Fruit fly (Drosophila melanogaster) whole organism, embryonic: ENCODE measurements around the gene CG15431.

Source experiments
- BEAF-32 ChIP-seq: fragments of 200-800 bp; sonication (Bioruptor generic); optimal IDR thresholded peaks from 3 replicates; lab custom pipeline; 2017; ENCODE audit warnings: missing biosample characterization, missing genetic modification characterization, mild to moderate bottlenecking, moderate library complexity, missing genetic modification reagents
- Bgb ChIP-seq: fragments of 200-800 bp; sonication (Bioruptor generic); IDR thresholded peaks from 2 replicates; pipeline ENCODE4 v1.3.6; 2022; ENCODE audit warnings: missing biosample characterization, missing genetic modification characterization; ENCODE audit not compliant: partially characterized antibody
- CG10147 ChIP-seq: fragments of 200-800 bp; sonication (Bioruptor generic); optimal IDR thresholded peaks from 2 replicates; lab custom pipeline; 2019; ENCODE audit warnings: missing biosample characterization, mild to moderate bottlenecking, missing genetic modification characterization, moderate library complexity
- CG10209 ChIP-seq: fragments of 200-800 bp; sonication (Bioruptor generic); optimal IDR thresholded peaks from 3 replicates; lab custom pipeline; 2017; ENCODE audit warnings: missing biosample characterization, mild to moderate bottlenecking, missing genetic modification characterization, missing genetic modification reagents
- CG10267 ChIP-seq: fragments of 200-800 bp; sonication (Bioruptor generic); optimal IDR thresholded peaks from 2 replicates; lab custom pipeline; 2018; ENCODE audit warnings: missing biosample characterization, mild to moderate bottlenecking, missing genetic modification characterization, moderate library complexity
- CG10543 ChIP-seq: fragments of 200-800 bp; sonication (Bioruptor generic); optimal IDR thresholded peaks from 3 replicates; lab custom pipeline; 2017; ENCODE audit warnings: missing biosample characterization, mild to moderate bottlenecking, missing genetic modification characterization, moderate library complexity
- CG10959 ChIP-seq: fragments of 200-800 bp; sonication (Bioruptor generic); IDR thresholded peaks from 2 replicates; pipeline ENCODE4 v1.3.6; 2022; ENCODE audit warnings: missing biosample characterization, missing genetic modification characterization
- CG11504 ChIP-seq: fragments of 200-800 bp; sonication (Bioruptor generic); optimal IDR thresholded peaks from 3 replicates; lab custom pipeline; 2019; ENCODE audit warnings: missing biosample characterization, mild to moderate bottlenecking, missing genetic modification characterization, moderate library complexity
- CG12391 ChIP-seq: fragments of 200-800 bp; sonication (Bioruptor generic); optimal IDR thresholded peaks from 3 replicates; lab custom pipeline; 2018; ENCODE audit warnings: missing biosample characterization, mild to moderate bottlenecking, missing genetic modification characterization, moderate library complexity
- CG13287 ChIP-seq: fragments of 200-800 bp; sonication (Bioruptor generic); IDR thresholded peaks from 2 replicates; pipeline ENCODE4 v1.3.6; 2022; ENCODE audit warnings: missing biosample characterization, missing genetic modification characterization; ENCODE audit not compliant: partially characterized antibody
- CG13624 ChIP-seq: fragments of 200-800 bp; sonication (Bioruptor generic); optimal IDR thresholded peaks from 2 replicates; lab custom pipeline; 2016; ENCODE audit warnings: missing biosample characterization, missing genetic modification characterization
- CG15011 ChIP-seq: fragments of 200-800 bp; sonication (Bioruptor generic); optimal IDR thresholded peaks from 3 replicates; lab custom pipeline; 2018; ENCODE audit warnings: missing biosample characterization, mild to moderate bottlenecking, missing genetic modification characterization
- CG1603 ChIP-seq: fragments of 200-800 bp; sonication (Bioruptor generic); optimal IDR thresholded peaks from 2 replicates; lab custom pipeline; 2019; ENCODE audit warnings: missing biosample characterization, mild to moderate bottlenecking, missing genetic modification characterization, moderate library complexity
- CG16813 ChIP-seq: fragments of 200-800 bp; sonication (Bioruptor generic); IDR thresholded peaks from 3 replicates; pipeline ENCODE4 v1.3.6; 2022; ENCODE audit warnings: missing biosample characterization, missing genetic modification characterization; ENCODE audit not compliant: partially characterized antibody
- CG2120 ChIP-seq: fragments of 200-800 bp; sonication (Bioruptor generic); optimal IDR thresholded peaks from 3 replicates; lab custom pipeline; 2016; ENCODE audit warnings: missing biosample characterization, missing genetic modification characterization
- CG34422 ChIP-seq: fragments of 200-800 bp; sonication (Bioruptor generic); IDR thresholded peaks from 3 replicates; pipeline ENCODE4 v1.3.6; 2022; ENCODE audit warnings: missing biosample characterization, missing genetic modification characterization
- CG6254 ChIP-seq: fragments of 200-800 bp; sonication (Bioruptor generic); optimal IDR thresholded peaks from 3 replicates; lab custom pipeline; 2017; ENCODE audit warnings: mild to moderate bottlenecking, missing biosample characterization, missing genetic modification reagents, missing genetic modification characterization
- CG8089 ChIP-seq: fragments of 200-800 bp; sonication (Bioruptor generic); optimal IDR thresholded peaks from 3 replicates; lab custom pipeline; 2016; ENCODE audit warnings: missing biosample characterization, missing genetic modification characterization
- CG8290 ChIP-seq, 3 experiments: fragments of 200-800 bp; sonication (Bioruptor generic); optimal IDR thresholded peaks; 2 replicates each; lab custom pipeline; 2016 to 2019; ENCODE audit warnings: missing biosample characterization in 3 of 3, missing genetic modification characterization in 3 of 3, mild to moderate bottlenecking in 2 of 3, moderate library complexity in 1 of 3
- Camta ChIP-seq: fragments of 200-800 bp; sonication (Bioruptor generic); optimal IDR thresholded peaks from 2 replicates; lab custom pipeline; 2016; ENCODE audit warnings: missing biosample characterization, missing genetic modification characterization
- CoRest ChIP-seq: fragments of 200-800 bp; sonication (Bioruptor generic); optimal IDR thresholded peaks from 3 replicates; lab custom pipeline; 2018; ENCODE audit warnings: missing biosample characterization, mild to moderate bottlenecking, missing genetic modification characterization, moderate library complexity
- Dad ChIP-seq: fragments of 200-800 bp; sonication (Bioruptor generic); optimal IDR thresholded peaks from 3 replicates; lab custom pipeline; 2016; ENCODE audit warnings: missing biosample characterization, missing genetic modification characterization
- HLH4C ChIP-seq: fragments of 200-800 bp; sonication (Bioruptor generic); IDR thresholded peaks from 3 replicates; pipeline ENCODE4 v1.3.6; 2022; ENCODE audit warnings: missing biosample characterization, missing genetic modification characterization; ENCODE audit not compliant: partially characterized antibody
- HmgD ChIP-seq: fragments of 200-800 bp; sonication (Bioruptor generic); optimal IDR thresholded peaks from 3 replicates; lab custom pipeline; 2016; ENCODE audit warnings: missing biosample characterization, missing genetic modification characterization
- MESR4 ChIP-seq: fragments of 200-800 bp; sonication (Bioruptor generic); optimal IDR thresholded peaks from 2 replicates; lab custom pipeline; 2018; ENCODE audit warnings: missing biosample characterization, mild to moderate bottlenecking, missing genetic modification characterization, moderate library complexity
- Med ChIP-seq: fragments of 200-800 bp; sonication (Bioruptor generic); peaks from one replicate; lab custom pipeline; 2016; ENCODE audit warnings: missing biosample characterization, missing genetic modification characterization, mild to moderate bottlenecking, inconsistent platforms, moderate library complexity
- Nf-YB ChIP-seq: fragments of 200-800 bp; sonication (Bioruptor generic); optimal IDR thresholded peaks from 3 replicates; lab custom pipeline; 2019; ENCODE audit warnings: missing biosample characterization, mild to moderate bottlenecking, missing genetic modification characterization, moderate library complexity
- Scr ChIP-seq: fragments of 200-800 bp; sonication (Bioruptor generic); IDR thresholded peaks from 2 replicates; pipeline ENCODE4 v1.3.6; 2022; ENCODE audit warnings: missing biosample characterization, missing genetic modification characterization; ENCODE audit not compliant: partially characterized antibody
- Sry-δ ChIP-seq: fragments of 200-800 bp; sonication (Bioruptor generic); optimal IDR thresholded peaks from 2 replicates; lab custom pipeline; 2016; ENCODE audit warnings: missing biosample characterization, missing genetic modification characterization
- ac ChIP-seq: fragments of 200-800 bp; sonication (Bioruptor generic); optimal IDR thresholded peaks from 3 replicates; lab custom pipeline; 2017; ENCODE audit warnings: missing biosample characterization, mild to moderate bottlenecking, missing genetic modification characterization
- amos ChIP-seq: fragments of 200-800 bp; sonication (Bioruptor generic); IDR thresholded peaks from 2 replicates; pipeline ENCODE4 v1.3.6; 2022; ENCODE audit warnings: missing biosample characterization, missing genetic modification characterization; ENCODE audit not compliant: partially characterized antibody
- cato ChIP-seq: fragments of 200-800 bp; sonication (Bioruptor generic); optimal IDR thresholded peaks from 2 replicates; lab custom pipeline; 2016; ENCODE audit warnings: missing biosample characterization, missing genetic modification characterization, borderline replicate concordance
- dmrt99B ChIP-seq: fragments of 200-800 bp; sonication (Bioruptor generic); optimal IDR thresholded peaks from 2 replicates; lab custom pipeline; 2018; ENCODE audit warnings: missing biosample characterization, mild to moderate bottlenecking, missing genetic modification characterization, moderate library complexity
- fd3F ChIP-seq: fragments of 200-800 bp; sonication (Bioruptor generic); optimal IDR thresholded peaks from 2 replicates; lab custom pipeline; 2018; ENCODE audit warnings: missing biosample characterization, mild to moderate bottlenecking, missing genetic modification characterization, moderate library complexity
- gcm2 ChIP-seq: fragments of 200-800 bp; sonication (Bioruptor generic); optimal IDR thresholded peaks from 2 replicates; lab custom pipeline; 2016; ENCODE audit warnings: missing biosample characterization, missing genetic modification characterization
- grau ChIP-seq: fragments of 200-800 bp; optimal IDR thresholded peaks from 3 replicates; lab custom pipeline; 2019; ENCODE audit warnings: missing biosample characterization, mild to moderate bottlenecking, missing genetic modification characterization, moderate library complexity
- grn ChIP-seq: fragments of 200-800 bp; sonication (Bioruptor generic); optimal IDR thresholded peaks from 3 replicates; lab custom pipeline; 2017; ENCODE audit warnings: missing biosample characterization, missing genetic modification characterization
- knrl ChIP-seq: fragments of 200-800 bp; sonication (Bioruptor generic); IDR thresholded peaks from 3 replicates; pipeline ENCODE4 v1.3.6; 2022; ENCODE audit warnings: missing biosample characterization, missing genetic modification characterization; ENCODE audit not compliant: partially characterized antibody
- nerfin-2 ChIP-seq: fragments of 200-800 bp; sonication (Bioruptor generic); IDR thresholded peaks from 2 replicates; pipeline ENCODE4 v1.3.6; 2022; ENCODE audit warnings: missing biosample characterization, missing genetic modification characterization; ENCODE audit not compliant: partially characterized antibody
- pita ChIP-seq: fragments of 200-800 bp; sonication (Bioruptor generic); optimal IDR thresholded peaks from 2 replicates; lab custom pipeline; 2017; ENCODE audit warnings: missing biosample characterization, mild to moderate bottlenecking, missing genetic modification characterization
- row ChIP-seq: fragments of 200-800 bp; sonication (Bioruptor generic); IDR thresholded peaks from 3 replicates; pipeline ENCODE4 v1.3.6; 2022; ENCODE audit warnings: missing biosample characterization, missing genetic modification characterization
- sens ChIP-seq: fragments of 200-800 bp; sonication (Bioruptor generic); peaks from one replicate; lab custom pipeline; 2016; ENCODE audit warnings: missing biosample characterization, missing genetic modification characterization
- sens-2 ChIP-seq: fragments of 200-800 bp; sonication (Bioruptor generic); IDR thresholded peaks from 2 replicates; pipeline ENCODE4 v1.3.6; 2022; ENCODE audit warnings: missing biosample characterization, missing genetic modification characterization
- stwl ChIP-seq: fragments of 200-800 bp; sonication (Bioruptor generic); optimal IDR thresholded peaks from 3 replicates; lab custom pipeline; 2018; ENCODE audit warnings: missing biosample characterization, mild to moderate bottlenecking, missing genetic modification characterization, moderate library complexity
- tgo ChIP-seq: fragments of 200-800 bp; sonication (Bioruptor generic); IDR thresholded peaks from 3 replicates; pipeline ENCODE4 v1.3.6; 2022; ENCODE audit warnings: missing biosample characterization, missing genetic modification characterization
- unc-4 ChIP-seq: fragments of 200-800 bp; sonication (Bioruptor generic); IDR thresholded peaks from 2 replicates; pipeline ENCODE4 v1.3.6; 2022; ENCODE audit warnings: missing biosample characterization, missing genetic modification characterization; ENCODE audit not compliant: partially characterized antibody
- vnd ChIP-seq: fragments of 200-800 bp; sonication (Bioruptor generic); IDR thresholded peaks from 3 replicates; pipeline ENCODE4 v1.3.6; 2022; ENCODE audit warnings: missing biosample characterization, missing genetic modification characterization; ENCODE audit not compliant: partially characterized antibody
- yki ChIP-seq: fragments of >200 bp; optimal IDR thresholded peaks from 3 replicates; lab custom pipeline; 2018

CG15431 gene

dm6 chr2L:4464946-4465345 lies 23.9 kb upstream of the CG15431 start, which contains the start of gene FIG4 (continued):
- TF ChIP-seq dmrt99B (tag; lab: Kevin White, UChicago) (no peak), BEAF-32 (peak; percentile 74), CG10543 (no peak), Scr (peak; percentile 79), CG16813 (GFP tag; lab: Robert Waterston, UW) (peak; percentile 64; the same call in 2 of the 3 replicates), CG2120 (peak; percentile 1), knrl (GFP tag; lab: Robert Waterston, UW) (peak; percentile 42; the same call in 2 of the 3 replicates), Med (GFP tag; lab: Kevin White, UChicago) (peak; percentile 45), grau (tag; lab: Kevin White, UChicago) (peak; percentile 10), sens-2 (GFP tag; lab: Robert Waterston, UW) (no peak), CoRest (tag; lab: Kevin White, UChicago) (peak; percentile 20), sens (no peak), CG11504 (tag; lab: Kevin White, UChicago) (no peak), amos (peak; percentile 57), unc-4 (GFP tag; lab: Robert Waterston, UW) (peak; percentile 75), grn (GFP tag; lab: Kevin White, UChicago) (no peak), CG10147 (GFP tag; lab: Kevin White, UChicago) (peak; percentile 9), cato (no peak), CG13287 (GFP tag; lab: Robert Waterston, UW) (peak; percentile 86), Sry-δ (GFP tag; lab: Kevin White, UChicago) (peak; percentile 36), Dad (no peak), CG15011 (GFP tag; lab: Kevin White, UChicago) (no peak), CG13624 (GFP tag; lab: Kevin White, UChicago) (no peak), CG34422 (GFP tag; lab: Robert Waterston, UW) (peak; percentile 21; the same call in 1 of the 3 replicates), yki (no peak), stwl (tag; lab: Kevin White, UChicago) (no peak), CG10959 (no peak), pita (GFP tag; lab: Kevin White, UChicago) (no peak), fd3F (no peak), HLH4C (GFP tag; lab: Robert Waterston, UW) (peak; percentile 60; the same call in 2 of the 3 replicates), CG10267 (peak; percentile 35), Bgb (GFP tag; lab: Robert Waterston, UW) (peak; percentile 52; the same call in 1 of the 2 replicates), MESR4 (GFP tag; lab: Kevin White, UChicago) (peak; percentile 2), gcm2 (GFP tag; lab: Kevin White, UChicago) (no peak), row (GFP tag; lab: Robert Waterston, UW) (peak; percentile 76), CG1603 (tag; lab: Kevin White, UChicago) (peak; percentile 5), CG8290 (GFP tag; optimal IDR thresholded peaks at IDR 0.05; lab: Kevin White, UChicago) (no peak), CG8290 (tag; optimal IDR thresholded peaks at IDR 0.05; lab: Kevin White, UChicago) (no peak), CG10209 (GFP tag; lab: Kevin White, UChicago) (no peak), CG12391 (tag; lab: Kevin White, UChicago) (peak; percentile 7), Nf-YB (GFP tag; lab: Kevin White, UChicago) (peak; percentile 7), Camta (GFP tag; lab: Kevin White, UChicago) (no peak), HmgD (GFP tag; lab: Kevin White, UChicago) (no peak), CG6254 (peak; percentile 39), tgo (no peak), nerfin-2 (GFP tag; lab: Robert Waterston, UW) (no peak), ac (GFP tag; lab: Kevin White, UChicago) (no peak), CG8089 (GFP tag; lab: Kevin White, UChicago) (no peak), vnd (GFP tag; lab: Robert Waterston, UW) (0 out of 3 replicates have a peak, but pooled peaks have one; percentile 23)
